Worm (Caenorhabditis elegans) whole organism, early embryonic: Measurements from ENCODE around the gene vps-60.

Experiments used
- F13C5.2 ChIP-seq: sonication (generic microtip); optimal IDR thresholded peaks from 2 replicates; lab custom pipeline; 2017; ENCODE audit warnings: mild to moderate bottlenecking, missing genetic modification characterization, inconsistent platforms, missing compliant biosample characterization
- ama-1 ChIP-seq: fragments of 150-350 bp; optimal IDR thresholded peaks from 2 replicates; lab custom pipeline; 2014
- ceh-13 ChIP-seq: fragments of 200-800 bp; sonication (Bioruptor generic); optimal IDR thresholded peaks from 2 replicates; lab custom pipeline; 2018; ENCODE audit warnings: mild to moderate bottlenecking, missing genetic modification characterization, missing compliant biosample characterization
- flt-1 ChIP-seq: fragments of 200-800 bp; sonication (Bioruptor generic); IDR thresholded peaks from 2 replicates; pipeline ENCODE4 v1.3.6; 2022; ENCODE audit warnings: missing genetic modification characterization, missing compliant biosample characterization
- hmg-4 ChIP-seq: fragments of 200-800 bp; sonication (Bioruptor generic); optimal IDR thresholded peaks from 2 replicates; lab custom pipeline; 2018; ENCODE audit warnings: mild to moderate bottlenecking, missing genetic modification characterization, missing compliant biosample characterization
- hnd-1 ChIP-seq: sonication (generic microtip); optimal IDR thresholded peaks from 2 replicates; lab custom pipeline; 2016; ENCODE audit warnings: missing genetic modification characterization, missing compliant biosample characterization
- tbx-11 ChIP-seq: fragments of 200-800 bp; sonication (Bioruptor generic); IDR thresholded peaks from 2 replicates; pipeline ENCODE4 v1.3.6; 2022; ENCODE audit warnings: missing genetic modification characterization, missing compliant biosample characterization

DNA sequence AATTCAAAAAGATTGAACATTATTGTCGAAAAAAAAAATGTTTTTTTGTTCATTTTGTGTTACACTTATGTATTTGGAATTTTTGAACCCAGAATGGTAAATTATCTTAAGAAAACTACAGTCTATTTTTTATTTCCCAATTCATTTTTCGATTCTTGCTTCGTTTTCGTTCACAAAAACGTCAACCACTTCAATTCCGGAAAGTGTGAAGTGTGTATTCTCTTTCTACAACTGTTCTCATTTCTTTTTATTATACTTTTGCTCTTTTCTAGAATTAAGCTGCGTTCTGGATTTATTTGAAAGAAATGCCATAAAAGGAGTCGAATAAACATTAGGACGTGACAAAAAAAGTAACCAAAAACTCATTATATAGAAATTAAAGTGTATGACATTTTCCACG, 16.4 kb upstream of the vps-60 start, which contains the start of gene F41E6.1:
- TF ChIP-seq tbx-11 (GFP tag; lab: Robert Waterston, UW) (no peak), hmg-4 (no peak), ama-1 (lab: Kevin White, UChicago) (no peak), flt-1 (no peak), ceh-13 (GFP tag; lab: Kevin White, UChicago) (no peak), hnd-1 (tag; lab: Kevin White, UChicago) (no peak), F13C5.2 (tag; lab: Kevin White, UChicago) (no peak)
